Worm (Caenorhabditis elegans) whole organism, L2 larva: Measurements from ENCODE around the gene B0252.3.

Source experiments
- C34F6.9 ChIP-seq: fragments of 150-350 bp; optimal IDR thresholded peaks from 2 replicates; lab custom pipeline; 2014; ENCODE audit warnings: missing biosample characterization, missing genetic modification characterization
- R02D3.7 ChIP-seq: fragments of 150-350 bp; optimal IDR thresholded peaks from 2 replicates; lab custom pipeline; 2014; ENCODE audit warnings: missing biosample characterization, missing genetic modification characterization
- Y55F3AM.14 ChIP-seq: fragments of 200-800 bp; sonication (Bioruptor generic); optimal IDR thresholded peaks from 2 replicates; lab custom pipeline; 2018; ENCODE audit warnings: mild to moderate bottlenecking, missing genetic modification characterization, missing compliant biosample characterization
- ZK546.5 ChIP-seq: sonication (generic microtip); optimal IDR thresholded peaks from 2 replicates; lab custom pipeline; 2017; ENCODE audit warnings: missing biosample characterization, missing genetic modification characterization
- alr-1 ChIP-seq: fragments of 150-350 bp; optimal IDR thresholded peaks from 2 replicates; lab custom pipeline; 2014; ENCODE audit warnings: missing biosample characterization, missing genetic modification characterization
- aly-2 ChIP-seq: fragments of 150-350 bp; optimal IDR thresholded peaks from 2 replicates; lab custom pipeline; 2014; ENCODE audit warnings: missing biosample characterization, missing genetic modification characterization
- ama-1 ChIP-seq: fragments of 150-350 bp; optimal IDR thresholded peaks from 2 replicates; lab custom pipeline; 2018; ENCODE audit warnings: inconsistent platforms
- blmp-1 ChIP-seq: sonication (generic microtip); optimal IDR thresholded peaks from 2 replicates; lab custom pipeline; 2017; ENCODE audit warnings: missing genetic modification characterization, mild to moderate bottlenecking, missing compliant biosample characterization, antibody characterized with exemption, moderate library complexity; ENCODE audit not compliant: insufficient read depth
- ceh-82 ChIP-seq: fragments of 150-350 bp; optimal IDR thresholded peaks from 2 replicates; lab custom pipeline; 2014; ENCODE audit warnings: missing biosample characterization, missing genetic modification characterization
- crh-2 ChIP-seq: sonication (generic microtip); optimal IDR thresholded peaks from 2 replicates; lab custom pipeline; 2017; ENCODE audit warnings: missing biosample characterization, missing genetic modification characterization
- dmd-4 ChIP-seq: sonication (generic microtip); optimal IDR thresholded peaks from 2 replicates; lab custom pipeline; 2017; ENCODE audit warnings: missing biosample characterization, missing genetic modification characterization
- egl-27 ChIP-seq: sonication (generic microtip); optimal IDR thresholded peaks from 3 replicates; lab custom pipeline; 2017; ENCODE audit warnings: missing biosample characterization, missing genetic modification reagents, missing genetic modification characterization
- elt-1 ChIP-seq: fragments of 150-350 bp; optimal IDR thresholded peaks from 2 replicates; lab custom pipeline; 2014; ENCODE audit warnings: missing biosample characterization, missing genetic modification characterization
- elt-3 ChIP-seq: sonication (generic microtip); optimal IDR thresholded peaks from 2 replicates; lab custom pipeline; 2017; ENCODE audit warnings: missing biosample characterization, missing genetic modification characterization
- fos-1 ChIP-seq: fragments of 150-350 bp; optimal IDR thresholded peaks from 2 replicates; lab custom pipeline; 2014; ENCODE audit warnings: missing biosample characterization, missing genetic modification characterization
- gmeb-1 ChIP-seq: fragments of 150-350 bp; optimal IDR thresholded peaks from 2 replicates; lab custom pipeline; 2014; ENCODE audit warnings: missing biosample characterization, missing genetic modification characterization
- lin-13 ChIP-seq: fragments of 150-350 bp; optimal IDR thresholded peaks from 2 replicates; lab custom pipeline; 2014; ENCODE audit warnings: missing biosample characterization, missing genetic modification reagents, missing genetic modification characterization
- lsy-2 ChIP-seq, 2 experiments: fragments of 150-350 bp in 1 of 2; sonication (generic microtip) in 1 of 2; optimal IDR thresholded peaks; 2 replicates each; lab custom pipeline; 2014 to 2017; ENCODE audit warnings: missing biosample characterization in 2 of 2, missing genetic modification characterization in 2 of 2
- mab-5 ChIP-seq: fragments of 150-350 bp; optimal IDR thresholded peaks from 2 replicates; lab custom pipeline; 2014; ENCODE audit warnings: missing biosample characterization, missing genetic modification characterization
- mbf-1 ChIP-seq: sonication (generic microtip); optimal IDR thresholded peaks from 2 replicates; lab custom pipeline; 2017; ENCODE audit warnings: missing biosample characterization, missing genetic modification characterization
- mdl-1 ChIP-seq, 2 experiments: fragments of 150-350 bp in 1 of 2; sonication (generic microtip) in 1 of 2; optimal IDR thresholded peaks; 2 replicates each; lab custom pipeline; 2017; ENCODE audit warnings: missing biosample characterization in 2 of 2, missing genetic modification characterization in 2 of 2
- nhr-10 ChIP-seq: sonication (generic microtip); optimal IDR thresholded peaks from 2 replicates; lab custom pipeline; 2017; ENCODE audit warnings: missing biosample characterization, missing genetic modification characterization
- nhr-11 ChIP-seq: fragments of 150-350 bp; optimal IDR thresholded peaks from 2 replicates; lab custom pipeline; 2014; ENCODE audit warnings: missing biosample characterization, missing genetic modification characterization
- nhr-12 ChIP-seq: fragments of 150-350 bp; optimal IDR thresholded peaks from 2 replicates; lab custom pipeline; 2014; ENCODE audit warnings: missing biosample characterization, missing genetic modification characterization
- nhr-129 ChIP-seq: fragments of 150-350 bp; optimal IDR thresholded peaks from 2 replicates; lab custom pipeline; 2014; ENCODE audit warnings: missing biosample characterization, missing genetic modification characterization
- nhr-21 ChIP-seq: fragments of 150-350 bp; optimal IDR thresholded peaks from 2 replicates; lab custom pipeline; 2014; ENCODE audit warnings: missing biosample characterization, missing genetic modification characterization
- nhr-23 ChIP-seq: fragments of 150-350 bp; optimal IDR thresholded peaks from 2 replicates; lab custom pipeline; 2014; ENCODE audit warnings: missing biosample characterization, missing genetic modification reagents, missing genetic modification characterization
- nhr-25 ChIP-seq: fragments of 150-350 bp; sonication (generic microtip); optimal IDR thresholded peaks from 3 replicates; lab custom pipeline; 2014; ENCODE audit warnings: missing biosample characterization, missing genetic modification characterization
- nhr-77 ChIP-seq: fragments of 150-350 bp; optimal IDR thresholded peaks from 2 replicates; lab custom pipeline; 2014; ENCODE audit warnings: missing biosample characterization, missing genetic modification characterization
- peb-1 ChIP-seq: fragments of 150-350 bp; optimal IDR thresholded peaks from 2 replicates; lab custom pipeline; 2014; ENCODE audit warnings: missing biosample characterization, missing genetic modification characterization
- sem-4 ChIP-seq: fragments of 150-350 bp; optimal IDR thresholded peaks from 2 replicates; lab custom pipeline; 2014; ENCODE audit warnings: missing biosample characterization, missing genetic modification reagents, missing genetic modification characterization
- skn-1 ChIP-seq: sonication (generic microtip); optimal IDR thresholded peaks from 2 replicates; lab custom pipeline; 2017; ENCODE audit warnings: missing biosample characterization, missing genetic modification characterization
- sma-9 ChIP-seq, 2 experiments: fragments of 150-350 bp in 1 of 2; sonication (generic microtip) in 1 of 2; optimal IDR thresholded peaks; 2 replicates each; lab custom pipeline; 2014 to 2016; ENCODE audit warnings: missing genetic modification characterization in 2 of 2, mild to moderate bottlenecking in 1 of 2, missing biosample characterization in 1 of 2, missing compliant biosample characterization in 1 of 2, missing genetic modification reagents in 1 of 2, moderate library complexity in 1 of 2
- snpc-4 ChIP-seq: fragments of 150-350 bp; optimal IDR thresholded peaks from 2 replicates; lab custom pipeline; 2014; ENCODE audit warnings: missing biosample characterization, missing genetic modification characterization
- unc-39 ChIP-seq: fragments of 150-350 bp; optimal IDR thresholded peaks from 2 replicates; lab custom pipeline; 2014; ENCODE audit warnings: missing biosample characterization, missing genetic modification characterization
- unc-55 ChIP-seq: fragments of 150-350 bp; sonication (generic microtip); optimal IDR thresholded peaks from 3 replicates; lab custom pipeline; 2014; ENCODE audit warnings: missing biosample characterization, missing genetic modification reagents, missing genetic modification characterization
- ztf-11 ChIP-seq: sonication (generic microtip); optimal IDR thresholded peaks from 2 replicates; lab custom pipeline; 2017; ENCODE audit warnings: missing biosample characterization, missing genetic modification characterization
- ztf-4 ChIP-seq: fragments of 150-350 bp; optimal IDR thresholded peaks from 2 replicates; lab custom pipeline; 2014; ENCODE audit warnings: missing biosample characterization, missing genetic modification characterization

B0252.3 gene

DNA sequence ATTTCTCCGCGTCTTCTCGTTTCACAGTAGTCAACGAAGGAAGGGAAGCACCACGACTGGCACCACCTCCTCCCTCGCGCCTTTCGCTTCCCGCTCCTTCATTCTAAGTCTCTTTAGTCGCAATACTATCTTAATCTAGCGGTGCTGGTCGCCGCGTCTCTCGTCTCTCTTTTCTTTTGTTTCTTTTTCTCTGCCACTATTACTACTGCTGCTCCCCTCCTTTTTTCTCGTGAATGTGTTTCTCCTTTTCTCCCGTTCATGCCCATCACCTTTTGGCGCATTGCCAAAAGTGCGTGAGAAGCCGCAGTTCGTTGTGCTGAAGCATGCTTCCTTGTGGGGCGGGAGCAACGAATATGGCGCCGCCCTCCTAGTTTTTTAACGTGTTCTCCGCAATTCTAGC lies 18.9 kb upstream of the B0252.3 start (continued):
- TF ChIP-seq nhr-21 (tag; lab: Kevin White, UChicago) = peak; percentile 7
- no peak for TF ChIP-seq nhr-23
- no peak for TF ChIP-seq ztf-11 (tag; lab: Kevin White, UChicago)
- TF ChIP-seq ZK546.5 = no peak
- TF ChIP-seq snpc-4 (tag; lab: Kevin White, UChicago) = peak; percentile 30
- peak; percentile 86 for TF ChIP-seq crh-2 (tag; lab: Kevin White, UChicago)
- peak; percentile 82 for TF ChIP-seq blmp-1 (tag; lab: Kevin White, UChicago)
- peak; percentile 60 for TF ChIP-seq nhr-25 (tag; lab: Kevin White, UChicago)
- no peak for TF ChIP-seq elt-3 (tag; lab: Kevin White, UChicago)
- TF ChIP-seq peb-1 = peak; percentile 14
- no peak for TF ChIP-seq nhr-12
- TF ChIP-seq unc-55 (GFP tag; lab: Kevin White, UChicago) = peak; percentile 88
- TF ChIP-seq ama-1 (lab: Kevin White, UChicago) = peak; percentile 46
- no peak for TF ChIP-seq mbf-1 (tag; lab: Kevin White, UChicago)
- TF ChIP-seq gmeb-1 (tag; lab: Kevin White, UChicago) = peak; percentile 47
- TF ChIP-seq R02D3.7 (tag; lab: Kevin White, UChicago) = no peak
- TF ChIP-seq mdl-1 (tag; optimal IDR thresholded peaks at IDR 0.05; lab: Kevin White, UChicago) = peak; percentile 26 to 77
- TF ChIP-seq C34F6.9 (tag; lab: Kevin White, UChicago) = peak; percentile 77
- peak; percentile 80 for TF ChIP-seq sma-9 (GFP tag; optimal IDR thresholded peaks at IDR 0.05; lab: Kevin White, UChicago)
- no peak for TF ChIP-seq sma-9 (tag; optimal IDR thresholded peaks at IDR 0.05; lab: Kevin White, UChicago)
- TF ChIP-seq dmd-4 (tag; lab: Kevin White, UChicago) = no peak
- peak; percentile 60 for TF ChIP-seq Y55F3AM.14
- TF ChIP-seq, all 48 proteins: peak for 25

DNA sequence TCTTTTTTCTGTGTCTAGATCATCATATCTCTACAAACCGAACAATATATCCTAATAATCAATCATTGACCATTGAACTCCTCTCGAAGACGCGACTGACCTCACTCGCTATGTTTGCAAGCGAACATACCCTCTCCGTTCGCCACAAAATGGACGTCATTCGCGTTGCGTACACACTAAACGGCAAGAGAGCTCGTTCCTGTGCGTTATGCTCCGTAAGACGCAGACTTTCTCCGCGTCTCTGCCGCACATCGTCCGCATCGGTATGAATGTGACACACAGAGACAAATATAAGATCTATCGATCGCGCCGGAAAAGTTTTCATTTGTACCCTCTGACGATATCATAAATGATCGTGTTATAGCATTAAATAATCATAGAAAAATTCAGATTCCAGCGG lies 18.5 kb upstream of the B0252.3 start:
- TF ChIP-seq R02D3.7 (tag; lab: Kevin White, UChicago) (no peak), aly-2 (no peak)

DNA sequence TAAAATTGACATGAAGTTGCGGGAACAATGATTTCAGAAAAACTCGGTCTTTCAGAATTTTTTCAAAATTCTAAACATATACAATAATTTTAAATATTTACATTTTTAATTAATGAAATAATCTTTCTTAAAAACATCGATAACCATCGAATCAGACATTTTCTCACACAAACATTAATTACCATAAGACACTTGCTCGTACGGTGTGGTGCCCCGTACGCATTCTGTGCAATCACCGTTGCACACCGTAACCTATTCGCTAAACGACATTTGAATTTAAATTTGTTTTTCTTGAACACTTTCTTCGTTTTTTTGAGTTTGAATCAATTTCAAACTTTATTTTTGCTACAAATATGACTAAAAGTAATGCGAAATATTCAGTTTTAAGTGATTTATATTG lies 16.2 kb upstream of the B0252.3 start:
- TF ChIP-seq crh-2 (tag; lab: Kevin White, UChicago) (no peak), egl-27 (tag; lab: Kevin White, UChicago) (no peak), elt-1 (tag; lab: Kevin White, UChicago) (no peak), nhr-77 (tag; lab: Kevin White, UChicago) (no peak), aly-2 (no peak), skn-1 (tag; lab: Kevin White, UChicago) (no peak)

DNA sequence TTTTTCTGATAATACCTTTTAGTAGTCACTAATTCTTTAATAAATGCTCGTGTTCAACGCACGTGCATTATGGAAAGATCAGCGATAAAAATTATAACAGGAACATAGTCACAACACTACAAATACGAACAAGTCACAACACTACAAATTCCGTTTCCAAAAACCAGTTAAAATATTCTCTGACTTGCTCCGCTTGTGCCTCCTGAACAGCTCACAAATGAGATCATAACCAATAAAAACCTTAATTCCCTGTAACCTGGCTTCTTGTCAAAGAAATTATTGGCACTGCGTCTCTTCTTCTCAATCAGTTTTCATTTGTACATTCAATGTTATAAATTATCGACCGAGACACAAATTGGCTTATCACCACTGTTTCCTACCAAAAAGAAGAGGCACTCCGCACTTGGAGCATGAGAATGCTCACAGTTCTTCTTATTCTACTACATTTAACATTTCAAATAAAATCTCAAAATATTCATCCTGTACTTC lies 11.8 kb upstream of the B0252.3 start, which contains the start of gene B0252.1:
TSS of gene B0252.1 (plus strand) at position 318 of the 489 bp plus-strand sequence.
- peak; percentile 47 for TF ChIP-seq fos-1 (tag; lab: Kevin White, UChicago)
- no peak for TF ChIP-seq nhr-21 (tag; lab: Kevin White, UChicago)
- TF ChIP-seq, all 48 proteins: peak for 1

DNA sequence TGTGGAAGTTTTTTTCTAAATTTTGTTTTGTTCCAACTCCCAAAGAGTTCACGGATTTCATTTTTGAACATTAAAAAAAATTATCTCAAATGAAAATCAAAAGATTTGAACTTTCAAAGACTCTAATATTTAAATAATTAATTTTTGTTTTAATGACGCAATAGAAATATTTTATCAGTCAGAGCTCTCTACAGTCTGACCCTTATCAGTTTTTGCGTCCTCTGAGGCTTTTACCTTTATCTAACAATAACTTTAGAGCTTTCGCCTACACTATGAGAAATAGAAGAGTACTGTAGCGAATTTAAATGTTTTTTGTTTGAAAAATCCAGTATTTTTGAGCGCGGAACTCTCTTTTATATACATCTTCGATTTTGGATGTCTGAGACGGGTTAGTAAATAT lies 11.3 kb upstream of the B0252.3 start, which contains the start of gene B0252.5:
TSS of gene B0252.5 (minus strand) at position 17 of the 400 bp plus-strand sequence.
- TF ChIP-seq Y55F3AM.14 (no peak), peb-1 (no peak), fos-1 (tag; lab: Kevin White, UChicago) (peak; percentile 53), sma-9 (GFP tag; optimal IDR thresholded peaks at IDR 0.05; lab: Kevin White, UChicago) (peak; percentile 37), sma-9 (tag; optimal IDR thresholded peaks at IDR 0.05; lab: Kevin White, UChicago) (no peak)

DNA sequence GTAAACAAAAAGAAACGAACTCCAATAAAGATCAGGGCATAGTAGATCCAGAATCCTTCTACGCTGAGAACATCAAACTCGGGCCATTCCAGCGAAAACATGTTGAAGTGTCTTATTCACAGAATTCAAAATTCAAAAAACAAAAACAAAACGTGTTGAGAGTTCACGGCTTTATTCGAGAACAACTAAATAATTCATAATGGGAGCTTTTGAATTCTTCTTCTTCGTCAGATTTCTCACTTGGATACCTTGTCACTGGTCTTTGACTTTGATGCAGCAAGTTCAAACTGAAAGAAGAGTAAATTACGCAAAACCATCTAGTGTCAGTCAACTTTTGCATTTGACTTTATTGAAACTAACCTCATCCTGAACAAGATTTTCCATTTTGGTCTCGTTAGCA lies 10.2 kb upstream of the B0252.3 start, which contains the start of gene B0252.11:
TSS of gene B0252.11 (minus strand) at position 101 of the 400 bp plus-strand sequence.
- TF ChIP-seq alr-1 (tag; lab: Kevin White, UChicago) (no peak), ama-1 (lab: Kevin White, UChicago) (no peak), lin-13 (no peak), crh-2 (tag; lab: Kevin White, UChicago) (no peak), mab-5 (tag; lab: Kevin White, UChicago) (no peak), gmeb-1 (tag; lab: Kevin White, UChicago) (no peak), ztf-4 (tag; lab: Kevin White, UChicago) (no peak), sem-4 (tag; lab: Kevin White, UChicago) (no peak), R02D3.7 (tag; lab: Kevin White, UChicago) (no peak), aly-2 (no peak), unc-39 (tag; lab: Kevin White, UChicago) (no peak), ceh-82 (tag; lab: Kevin White, UChicago) (no peak), elt-3 (tag; lab: Kevin White, UChicago) (no peak), lsy-2 (tag; optimal IDR thresholded peaks at IDR 0.05; lab: Kevin White, UChicago) (no peak), nhr-10 (tag; lab: Kevin White, UChicago) (no peak), nhr-129 (no peak), nhr-21 (tag; lab: Kevin White, UChicago) (no peak), nhr-11 (tag; lab: Kevin White, UChicago) (no peak)
